Worm (Caenorhabditis elegans): ENCODE data around the gene F58G6.7.

F58G6.7 gene

ce11 chrIV:9647789-9648361, 6.2 kb upstream of the F58G6.7 start, which contains the start of gene amph-1:
amph-1 (minus strand) TSS chrIV:9647873.
- peak; percentile 45 for TF ChIP-seq elt-2 (tag; optimal IDR thresholded peaks at IDR 0.05)
- TF ChIP-seq ceh-28 (tag; optimal IDR thresholded peaks at IDR 0.05), result peak; percentile 52
- TF ChIP-seq nhr-23 (tag; optimal IDR thresholded peaks at IDR 0.05), result peak; percentile 81
- no peak for TF ChIP-seq fos-1 (tag; optimal IDR thresholded peaks at IDR 0.05)
- TF ChIP-seq nhr-28 (tag; optimal IDR thresholded peaks at IDR 0.05), result no peak
- TF ChIP-seq nhr-25 (tag; optimal IDR thresholded peaks at IDR 0.05), result peak; percentile 21
- no peak for TF ChIP-seq aly-2 (tag; optimal IDR thresholded peaks at IDR 0.05)
- TF ChIP-seq nfya-1 (tag; optimal IDR thresholded peaks at IDR 0.05; ENCODE audit: insufficient read depth), result peak; percentile 70
- TF ChIP-seq mdl-1 (tag; optimal IDR thresholded peaks at IDR 0.05), result no peak
- peak; percentile 66 for TF ChIP-seq hmg-11 (tag; optimal IDR thresholded peaks at IDR 0.05)
- peak; percentile 8 for TF ChIP-seq pha-4 (tag; optimal IDR thresholded peaks at IDR 0.05)
- peak; percentile 17 for TF ChIP-seq lin-39 (tag; optimal IDR thresholded peaks at IDR 0.05)
- TF ChIP-seq pqm-1 (tag; optimal IDR thresholded peaks at IDR 0.05), result peak; percentile 17
- TF ChIP-seq elt-3 (tag; optimal IDR thresholded peaks at IDR 0.05), result peak in 1 of 3 experiments; percentile 2

- TF ChIP-seq ceh-82 (tag; optimal IDR thresholded peaks at IDR 0.05) (no peak), mml-1 (tag; optimal IDR thresholded peaks at IDR 0.05) (no peak), nhr-67 (tag; optimal IDR thresholded peaks at IDR 0.05) (no peak), egl-27 (tag; optimal IDR thresholded peaks at IDR 0.05) (no peak), nhr-23 (tag; optimal IDR thresholded peaks at IDR 0.05) (no peak), ztf-4 (tag; optimal IDR thresholded peaks at IDR 0.05) (no peak), elt-3 (tag; optimal IDR thresholded peaks at IDR 0.05) (no peak), snpc-4 (tag; optimal IDR thresholded peaks at IDR 0.05) (no peak), mdl-1 (tag; optimal IDR thresholded peaks at IDR 0.05) (no peak), elt-2 (tag; optimal IDR thresholded peaks at IDR 0.05) (no peak), nfya-1 (tag; optimal IDR thresholded peaks at IDR 0.05; ENCODE audit: insufficient read depth) (no peak), ceh-28 (tag; optimal IDR thresholded peaks at IDR 0.05) (no peak), ama-1 (optimal IDR thresholded peaks at IDR 0.05) (no peak), unc-39 (tag; optimal IDR thresholded peaks at IDR 0.05) (no peak), nhr-25 (tag; optimal IDR thresholded peaks at IDR 0.05) (no peak), jun-1 (tag; optimal IDR thresholded peaks at IDR 0.05) (no peak), sea-2 (GFP tag; optimal IDR thresholded peaks at IDR 0.05) (no peak), pha-4 (tag; optimal IDR thresholded peaks at IDR 0.05) (no peak)
These were observed 5.4 kb upstream of the F58G6.7 start, which contains the start of gene srm-3 for ce11 chrIV:9648682-9649081. srm-3 (plus strand) TSS chrIV:9648982.

ce11 chrIV:9651234-9651633, 2.9 kb upstream of the F58G6.7 start, which contains the start of gene chca-1:
chca-1 (plus strand) TSS chrIV:9651394.
- TF ChIP-seq elt-2 (tag; optimal IDR thresholded peaks at IDR 0.05) (peak; percentile 97), pha-4 (tag; optimal IDR thresholded peaks at IDR 0.05) (peak; percentile 9), skn-1 (tag; optimal IDR thresholded peaks at IDR 0.05) (peak; percentile 63), ama-1 (optimal IDR thresholded peaks at IDR 0.05) (no peak), pqm-1 (tag; optimal IDR thresholded peaks at IDR 0.05) (peak; percentile 89)

- TF ChIP-seq elt-2 (tag; optimal IDR thresholded peaks at IDR 0.05) (peak; percentile 62), mdl-1 (tag; optimal IDR thresholded peaks at IDR 0.05) (no peak), pqm-1 (tag; optimal IDR thresholded peaks at IDR 0.05) (peak; percentile 35), nfya-1 (tag; optimal IDR thresholded peaks at IDR 0.05; ENCODE audit: insufficient read depth) (peak; percentile 7)
These were observed 933 bp upstream of the F58G6.7 start, which contains the start of gene F58G6.3 for ce11 chrIV:9653184-9653583. F58G6.3 (plus strand) TSS chrIV:9653535.

ce11 chrIV:9655556-9655955, 1.4 kb downstream of the F58G6.7 start:
- TF ChIP-seq ztf-4 (tag; optimal IDR thresholded peaks at IDR 0.05), result no peak

ce11 chrIV:9657753-9658152, 3.6 kb downstream of the F58G6.7 start, which contains the start of gene acc-1:
acc-1 (plus strand) TSS chrIV:9658053.
- TF ChIP-seq fkh-2 (tag; optimal IDR thresholded peaks at IDR 0.05), result no peak
- TF ChIP-seq pha-4 (tag; optimal IDR thresholded peaks at IDR 0.05), result no peak
- no peak for TF ChIP-seq nhr-28 (tag; optimal IDR thresholded peaks at IDR 0.05)
- no peak for TF ChIP-seq mdl-1 (tag; optimal IDR thresholded peaks at IDR 0.05)
- TF ChIP-seq R02D3.7 (tag; optimal IDR thresholded peaks at IDR 0.05), result no peak
- no peak for TF ChIP-seq pqm-1 (tag; optimal IDR thresholded peaks at IDR 0.05)
- no peak for TF ChIP-seq nhr-12 (tag; optimal IDR thresholded peaks at IDR 0.05)
- TF ChIP-seq ceh-9 (tag; optimal IDR thresholded peaks at IDR 0.05), result no peak
- TF ChIP-seq nhr-43 (tag; optimal IDR thresholded peaks at IDR 0.05; ENCODE audit: poor library complexity, severe bottlenecking), result no peak
- TF ChIP-seq fkh-10 (GFP tag; optimal IDR thresholded peaks at IDR 0.05), result no peak
- no peak for TF ChIP-seq fos-1 (tag; optimal IDR thresholded peaks at IDR 0.05)
- no peak for TF ChIP-seq nhr-11 (tag; optimal IDR thresholded peaks at IDR 0.05)
- TF ChIP-seq mml-1 (tag; optimal IDR thresholded peaks at IDR 0.05), result no peak
- TF ChIP-seq hmg-11 (tag; optimal IDR thresholded peaks at IDR 0.05), result no peak
- TF ChIP-seq egl-5 (tag; optimal IDR thresholded peaks at IDR 0.05), result no peak
- TF ChIP-seq elt-1 (tag; optimal IDR thresholded peaks at IDR 0.05), result no peak
- no peak for TF ChIP-seq ceh-28 (tag; optimal IDR thresholded peaks at IDR 0.05)

Measured in whole organism, L3 larva.